Fruit fly (Drosophila melanogaster) whole organism, adult: ENCODE results near the gene CG8507.

ENCODE experiments used
- CG11617 ChIP-seq: fragments of 200-800 bp; sonication (Bioruptor generic); optimal IDR thresholded peaks from 2 replicates; lab custom pipeline; 2017; ENCODE audit warnings: mild to moderate bottlenecking, missing biosample characterization, missing genetic modification reagents, missing genetic modification characterization
- CG12768 ChIP-seq: fragments of 200-800 bp; sonication (Bioruptor generic); optimal IDR thresholded peaks from 2 replicates; lab custom pipeline; 2017; ENCODE audit warnings: missing biosample characterization, missing genetic modification characterization, mild to moderate bottlenecking, moderate library complexity, missing genetic modification reagents
- CG14711 ChIP-seq: fragments of 200-800 bp; sonication (Bioruptor generic); optimal IDR thresholded peaks from 2 replicates; lab custom pipeline; 2018; ENCODE audit warnings: missing biosample characterization, mild to moderate bottlenecking, missing genetic modification characterization, moderate library complexity
- CG1620 ChIP-seq: fragments of 200-800 bp; sonication (Bioruptor generic); optimal IDR thresholded peaks from 2 replicates; lab custom pipeline; 2016; ENCODE audit warnings: missing biosample characterization, missing genetic modification characterization
- CG33017 ChIP-seq: fragments of 200-800 bp; sonication (Bioruptor generic); optimal IDR thresholded peaks from 2 replicates; lab custom pipeline; 2018; ENCODE audit warnings: missing biosample characterization, mild to moderate bottlenecking, missing genetic modification characterization, moderate library complexity
- CG5204 ChIP-seq: fragments of 200-800 bp; sonication (Bioruptor generic); optimal IDR thresholded peaks from 2 replicates; lab custom pipeline; 2016; ENCODE audit warnings: missing biosample characterization, missing genetic modification characterization
- CG7045 ChIP-seq: fragments of 200-800 bp; sonication (Bioruptor generic); optimal IDR thresholded peaks from 2 replicates; lab custom pipeline; 2017; ENCODE audit warnings: missing biosample characterization, mild to moderate bottlenecking, missing genetic modification characterization
- CG7101 ChIP-seq: fragments of 200-800 bp; sonication (Bioruptor generic); optimal IDR thresholded peaks from 2 replicates; lab custom pipeline; 2018; ENCODE audit warnings: missing biosample characterization, mild to moderate bottlenecking, missing genetic modification characterization, moderate library complexity
- Clk ChIP-seq: fragments of 200-800 bp; sonication (Bioruptor generic); optimal IDR thresholded peaks from 2 replicates; lab custom pipeline; 2017; ENCODE audit warnings: missing biosample characterization, missing genetic modification characterization
- Crg-1 ChIP-seq: fragments of 200-800 bp; sonication (Bioruptor generic); optimal IDR thresholded peaks from 2 replicates; lab custom pipeline; 2016; ENCODE audit warnings: missing biosample characterization, missing genetic modification characterization
- Hr96 ChIP-seq: fragments of 200-800 bp; sonication (Bioruptor generic); optimal IDR thresholded peaks from 2 replicates; lab custom pipeline; 2016; ENCODE audit warnings: missing biosample characterization, missing genetic modification characterization
- Mnt ChIP-seq: fragments of 200-800 bp; sonication (Bioruptor generic); optimal IDR thresholded peaks from 2 replicates; lab custom pipeline; 2016; ENCODE audit warnings: missing biosample characterization, mild to moderate bottlenecking, missing genetic modification characterization
- bab1 ChIP-seq: fragments of 200-800 bp; sonication (Bioruptor generic); optimal IDR thresholded peaks from 3 replicates; lab custom pipeline; 2019; ENCODE audit warnings: missing biosample characterization, mild to moderate bottlenecking, missing genetic modification characterization, moderate library complexity
- cic ChIP-seq: fragments of 200-800 bp; sonication (Bioruptor generic); optimal IDR thresholded peaks from 2 replicates; lab custom pipeline; 2017; ENCODE audit warnings: missing biosample characterization, mild to moderate bottlenecking, missing genetic modification characterization, moderate library complexity
- cnc ChIP-seq, 2 experiments: fragments of >200 bp; optimal IDR thresholded peaks; 2 replicates each; lab custom pipeline; 2017
- kay ChIP-seq: fragments of 200-800 bp; sonication (Bioruptor generic); peaks from one replicate; lab custom pipeline; 2016; ENCODE audit warnings: missing biosample characterization, missing genetic modification characterization, borderline replicate concordance
- ovo ChIP-seq: fragments of 200-800 bp; sonication (Bioruptor generic); optimal IDR thresholded peaks from 2 replicates; lab custom pipeline; 2016; ENCODE audit warnings: missing biosample characterization, missing genetic modification characterization
- pad ChIP-seq: fragments of 200-800 bp; sonication (Bioruptor generic); optimal IDR thresholded peaks from 3 replicates; lab custom pipeline; 2017; ENCODE audit warnings: missing biosample characterization, missing genetic modification characterization, mild to moderate bottlenecking, moderate library complexity, missing genetic modification reagents
- tj ChIP-seq: fragments of 200-800 bp; sonication (Bioruptor generic); optimal IDR thresholded peaks from 3 replicates; lab custom pipeline; 2017; ENCODE audit warnings: missing biosample characterization, mild to moderate bottlenecking, missing genetic modification characterization, moderate library complexity
- toe ChIP-seq: fragments of 200-800 bp; sonication (Bioruptor generic); optimal IDR thresholded peaks from 2 replicates; lab custom pipeline; 2016; ENCODE audit warnings: missing biosample characterization, missing genetic modification characterization

The CG8507 gene

dm6 chr3R:9762955-9763931 is 28.0 kb upstream of the CG8507 start, which contains the start of the genes Snap24 and CG8478:
Gene Snap24, minus strand, starts transcription at chr3R:9763150.
Gene CG8478, plus strand, starts transcription at chr3R:9763650.
- TF ChIP-seq CG11617 (GFP tag; lab: Kevin White, UChicago) (peak; percentile 1), CG7045 (GFP tag; lab: Kevin White, UChicago) (no peak), pad (GFP tag; lab: Kevin White, UChicago) (peak; percentile 51), Mnt (GFP tag; lab: Kevin White, UChicago) (peak; percentile 25), ovo (no peak), bab1 (GFP tag; lab: Kevin White, UChicago) (peak; percentile 9), tj (GFP tag; lab: Kevin White, UChicago) (peak; percentile 0), CG7101 (tag; lab: Kevin White, UChicago) (no peak), CG33017 (no peak), kay (GFP tag; lab: Kevin White, UChicago) (no peak)

DNA sequence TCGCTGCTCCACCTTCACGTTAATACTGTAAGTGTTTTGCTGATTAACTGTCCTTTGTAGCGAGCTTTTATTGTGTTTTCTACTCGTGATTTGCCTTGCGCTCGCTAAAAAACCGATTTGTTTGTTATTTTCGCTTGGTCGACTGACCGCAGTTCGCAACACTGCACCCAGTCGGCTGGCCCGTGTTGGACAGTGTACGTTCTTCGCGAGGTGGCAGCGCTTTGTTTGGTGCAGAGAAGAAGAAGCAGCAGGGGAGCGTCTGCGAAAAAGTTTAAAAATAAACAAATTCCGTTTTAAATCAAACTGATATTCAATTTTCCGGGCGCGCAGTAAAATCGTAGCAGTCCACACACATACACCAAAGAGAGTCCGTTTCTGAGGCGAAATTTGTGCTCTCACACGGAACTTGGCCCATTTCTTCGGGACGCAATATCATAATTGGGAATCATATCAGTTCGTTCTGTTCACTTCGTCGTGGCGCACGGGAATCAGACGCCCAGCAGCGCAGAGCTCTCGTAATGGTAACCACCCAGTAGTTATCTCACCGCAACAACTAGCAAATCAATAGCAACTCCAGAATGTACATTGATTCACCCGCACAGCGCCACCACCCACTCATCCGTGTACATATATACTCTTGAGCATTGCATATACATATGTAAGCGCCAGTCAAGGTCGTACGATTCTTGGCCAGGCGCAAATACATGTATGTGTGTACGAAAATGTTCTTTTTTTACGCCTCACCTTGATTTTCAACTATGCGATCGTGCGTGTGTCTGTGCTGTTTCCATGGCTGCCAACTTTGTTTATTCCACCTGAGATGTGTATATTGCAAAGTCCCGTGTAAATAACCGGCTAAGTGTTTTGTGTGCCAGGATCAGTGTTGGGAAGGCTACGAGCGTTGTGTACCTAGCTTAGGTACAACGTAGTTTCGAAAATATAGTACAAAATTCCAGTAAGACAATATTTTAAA is 23.4 kb upstream of the CG8507 start, which contains the start of gene Naa80:
Gene Naa80, plus strand, starts transcription at position 215 of the 973 bp plus-strand sequence.
- TF ChIP-seq Hr96 (peak; percentile 38), CG7101 (tag; lab: Kevin White, UChicago) (peak; percentile 82), CG7045 (GFP tag; lab: Kevin White, UChicago) (peak; percentile 65), CG12768 (GFP tag; lab: Kevin White, UChicago) (peak; percentile 82), CG1620 (GFP tag; lab: Kevin White, UChicago) (peak; percentile 95), Crg-1 (GFP tag; lab: Kevin White, UChicago) (peak; percentile 96), tj (GFP tag; lab: Kevin White, UChicago) (peak; percentile 21), cic (GFP tag; lab: Kevin White, UChicago) (peak; percentile 88), CG33017 (peak; percentile 69), Mnt (GFP tag; lab: Kevin White, UChicago) (peak; percentile 92), CG5204 (GFP tag; lab: Kevin White, UChicago) (no peak), pad (GFP tag; lab: Kevin White, UChicago) (peak; percentile 80), kay (GFP tag; lab: Kevin White, UChicago) (no peak), CG11617 (GFP tag; lab: Kevin White, UChicago) (peak; percentile 57), Clk (GFP tag; lab: Kevin White, UChicago) (peak; percentile 67), CG14711 (peak; percentile 55), cnc (optimal IDR thresholded peaks at IDR 0.05; lab: Kevin White, UChicago) (no peak), ovo (peak; percentile 64), bab1 (GFP tag; lab: Kevin White, UChicago) (peak; percentile 56), toe (GFP tag; lab: Kevin White, UChicago) (peak; percentile 63)

- TF ChIP-seq pad (GFP tag; lab: Kevin White, UChicago): no peak
- TF ChIP-seq CG7101 (tag; lab: Kevin White, UChicago): no peak
Observed at dm6 chr3R:9768884-9769283, 22.4 kb upstream of the CG8507 start, which contains the start of gene MED6. Gene MED6, minus strand, starts transcription at chr3R:9768984.

dm6 chr3R:9770127-9770526 is 21.2 kb upstream of the CG8507 start:
- TF ChIP-seq cic (GFP tag; lab: Kevin White, UChicago) (no peak), kay (GFP tag; lab: Kevin White, UChicago) (no peak), CG33017 (no peak), CG7101 (tag; lab: Kevin White, UChicago) (no peak), Clk (GFP tag; lab: Kevin White, UChicago) (no peak), CG1620 (GFP tag; lab: Kevin White, UChicago) (no peak), ovo (no peak), CG14711 (no peak), CG11617 (GFP tag; lab: Kevin White, UChicago) (no peak), toe (GFP tag; lab: Kevin White, UChicago) (no peak), pad (GFP tag; lab: Kevin White, UChicago) (no peak), Crg-1 (GFP tag; lab: Kevin White, UChicago) (no peak), CG12768 (GFP tag; lab: Kevin White, UChicago) (no peak), CG7045 (GFP tag; lab: Kevin White, UChicago) (no peak)

DNA sequence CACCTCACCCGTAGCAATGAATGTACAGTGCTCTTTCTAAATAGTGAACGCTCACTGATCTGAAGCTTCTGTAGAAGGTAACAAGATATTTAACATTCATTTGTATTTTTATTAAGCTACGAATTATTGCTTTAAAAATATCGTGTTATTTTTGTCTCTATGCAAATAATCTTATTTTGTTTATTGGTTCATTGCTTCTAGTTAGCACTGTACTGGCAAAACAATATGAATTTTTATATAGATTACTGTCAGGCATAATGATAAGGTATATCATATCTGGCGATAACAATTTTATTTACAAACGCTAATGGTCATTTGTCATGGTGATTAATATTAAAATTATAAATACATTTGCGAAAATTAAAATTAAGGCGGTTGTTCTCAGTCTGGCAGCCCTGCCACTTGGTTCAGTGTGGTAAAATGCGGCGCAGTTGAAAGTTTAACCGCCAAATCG is 19.7 kb upstream of the CG8507 start, which contains the start of gene CG9471:
Gene CG9471, minus strand, starts transcription at position 24 of the 454 bp plus-strand sequence.
- TF ChIP-seq CG7045 (GFP tag; lab: Kevin White, UChicago) (peak; percentile 94), CG1620 (GFP tag; lab: Kevin White, UChicago) (peak; percentile 95), cnc (optimal IDR thresholded peaks at IDR 0.05; lab: Kevin White, UChicago) (no peak), tj (GFP tag; lab: Kevin White, UChicago) (peak; percentile 78), pad (GFP tag; lab: Kevin White, UChicago) (peak; percentile 84), kay (GFP tag; lab: Kevin White, UChicago) (no peak), CG14711 (peak; percentile 92), Crg-1 (GFP tag; lab: Kevin White, UChicago) (peak; percentile 88), ovo (peak; percentile 88), toe (GFP tag; lab: Kevin White, UChicago) (peak; percentile 96), CG7101 (tag; lab: Kevin White, UChicago) (peak; percentile 97), CG5204 (GFP tag; lab: Kevin White, UChicago) (peak; percentile 97), CG11617 (GFP tag; lab: Kevin White, UChicago) (peak; percentile 96), CG12768 (GFP tag; lab: Kevin White, UChicago) (peak; percentile 97), CG33017 (peak; percentile 98), Clk (GFP tag; lab: Kevin White, UChicago) (peak; percentile 91), Hr96 (peak; percentile 95), cic (GFP tag; lab: Kevin White, UChicago) (peak; percentile 94), bab1 (GFP tag; lab: Kevin White, UChicago) (peak; percentile 98), Mnt (GFP tag; lab: Kevin White, UChicago) (peak; percentile 92)
